Worm (Caenorhabditis elegans) whole organism, L4 larva: ENCODE results near the gene Y49F6B.13.

Source experiments
- D1046.2 ChIP-seq: fragments of 200-800 bp; sonication (Bioruptor generic); IDR thresholded peaks from 2 replicates; pipeline ENCODE4 v1.3.6; 2022; ENCODE audit warnings: missing genetic modification characterization, missing compliant biosample characterization
- F49E8.2 ChIP-seq: sonication (generic microtip); optimal IDR thresholded peaks from 2 replicates; lab custom pipeline; 2016; ENCODE audit warnings: missing compliant biosample characterization, mild to moderate bottlenecking, missing genetic modification characterization, borderline replicate concordance
- T26A8.4 ChIP-seq: fragments of 200-800 bp; sonication (Bioruptor generic); IDR thresholded peaks from 2 replicates; pipeline ENCODE4 v1.3.6; 2022; ENCODE audit warnings: missing genetic modification characterization, missing compliant biosample characterization
- Y105C5A.15 ChIP-seq: fragments of 200-800 bp; sonication (Bioruptor generic); IDR thresholded peaks from 2 replicates; pipeline ENCODE4 v1.3.6; 2022; ENCODE audit warnings: missing genetic modification characterization, missing compliant biosample characterization
- Y5F2A.4 ChIP-seq: fragments of 200-800 bp; sonication (Bioruptor generic); optimal IDR thresholded peaks from 2 replicates; lab custom pipeline; 2018; ENCODE audit warnings: mild to moderate bottlenecking, missing genetic modification characterization, missing compliant biosample characterization
- Y75B8A.6 ChIP-seq: fragments of 200-800 bp; sonication (Bioruptor generic); IDR thresholded peaks from 2 replicates; pipeline ENCODE4 v1.3.6; 2022; ENCODE audit warnings: missing genetic modification reagents, missing genetic modification characterization, missing compliant biosample characterization
- ZK337.2 ChIP-seq: fragments of 200-800 bp; sonication (Bioruptor generic); IDR thresholded peaks from 2 replicates; pipeline ENCODE4 v1.3.6; 2022; ENCODE audit warnings: missing genetic modification reagents, missing genetic modification characterization, missing compliant biosample characterization
- aha-1 ChIP-seq: fragments of 150-350 bp; peaks from one replicate; lab custom pipeline; 2014; ENCODE audit warnings: missing biosample characterization, missing genetic modification characterization
- ama-1 ChIP-seq: fragments of 150-350 bp; optimal IDR thresholded peaks from 2 replicates; lab custom pipeline; 2014; ENCODE audit warnings: inconsistent platforms, mixed read lengths
- attf-4 ChIP-seq: sonication (generic microtip); optimal IDR thresholded peaks from 3 replicates; lab custom pipeline; 2017; ENCODE audit warnings: missing biosample characterization, missing genetic modification characterization
- ceh-44 ChIP-seq: fragments of 200-800 bp; sonication (Bioruptor generic); IDR thresholded peaks from 2 replicates; pipeline ENCODE4 v1.3.6; 2022; ENCODE audit warnings: missing genetic modification reagents, missing genetic modification characterization, missing compliant biosample characterization
- daf-16 ChIP-seq, 3 experiments: sonication (generic microtip); optimal IDR thresholded peaks; 2 replicates each; lab custom pipeline; 2016 to 2017; ENCODE audit warnings: missing genetic modification characterization in 3 of 3, missing genetic modification reagents in 3 of 3, mild to moderate bottlenecking in 2 of 3, missing compliant biosample characterization in 2 of 3, missing biosample characterization in 1 of 3, moderate library complexity in 1 of 3
- daf-19 ChIP-seq: fragments of 200-800 bp; sonication (Bioruptor generic); conservative IDR thresholded peaks from 2 replicates; pipeline ENCODE4 v1.3.6; 2022; ENCODE audit warnings: missing genetic modification characterization, missing compliant biosample characterization
- dmd-8 ChIP-seq: fragments of 200-800 bp; sonication (Bioruptor generic); IDR thresholded peaks from 2 replicates; pipeline ENCODE4 v1.3.6; 2022; ENCODE audit warnings: missing genetic modification characterization, missing compliant biosample characterization
- dmd-9 ChIP-seq: fragments of 200-800 bp; sonication (Bioruptor generic); IDR thresholded peaks from 2 replicates; pipeline ENCODE4 v1.3.6; 2022; ENCODE audit warnings: missing genetic modification reagents, missing genetic modification characterization, missing compliant biosample characterization
- dve-1 ChIP-seq: sonication (generic microtip); optimal IDR thresholded peaks from 2 replicates; lab custom pipeline; 2017; ENCODE audit warnings: antibody characterized with exemption, mild to moderate bottlenecking, missing genetic modification characterization, missing compliant biosample characterization; ENCODE audit not compliant: insufficient read depth
- egl-27 ChIP-seq: sonication (generic microtip); optimal IDR thresholded peaks from 3 replicates; lab custom pipeline; 2017; ENCODE audit warnings: missing biosample characterization, missing genetic modification reagents, missing genetic modification characterization
- fkh-10 ChIP-seq: fragments of 150-350 bp; optimal IDR thresholded peaks from 2 replicates; lab custom pipeline; 2014; ENCODE audit warnings: missing biosample characterization, missing genetic modification reagents, missing genetic modification characterization
- fos-1 ChIP-seq: fragments of 150-350 bp; optimal IDR thresholded peaks from 2 replicates; lab custom pipeline; 2014; ENCODE audit warnings: missing biosample characterization, missing genetic modification characterization
- gei-8 ChIP-seq: fragments of 200-800 bp; sonication (Bioruptor generic); optimal IDR thresholded peaks from 2 replicates; lab custom pipeline; 2018; ENCODE audit warnings: mild to moderate bottlenecking, missing genetic modification characterization, missing compliant biosample characterization
- hif-1 ChIP-seq, 2 experiments: sonication (generic microtip); optimal IDR thresholded peaks; 2 replicates each; lab custom pipeline; 2016 to 2017; ENCODE audit warnings: missing compliant biosample characterization in 2 of 2, missing genetic modification characterization in 2 of 2, missing genetic modification reagents in 2 of 2, missing genotype in 2 of 2, mild to moderate bottlenecking in 1 of 2
- hlh-30 ChIP-seq: sonication (generic microtip); optimal IDR thresholded peaks from 2 replicates; lab custom pipeline; 2017; ENCODE audit warnings: antibody characterized with exemption, mild to moderate bottlenecking, missing genetic modification characterization, missing compliant biosample characterization; ENCODE audit not compliant: insufficient read depth
- hmg-1.1 ChIP-seq: fragments of 200-800 bp; sonication (Bioruptor generic); IDR thresholded peaks from 2 replicates; pipeline ENCODE4 v1.3.6; 2022; ENCODE audit warnings: missing genetic modification reagents, missing genetic modification characterization, missing compliant biosample characterization
- lim-7 ChIP-seq: fragments of 200-800 bp; sonication (Bioruptor generic); IDR thresholded peaks from 2 replicates; pipeline ENCODE4 v1.3.6; 2022; ENCODE audit warnings: missing genetic modification characterization, missing compliant biosample characterization
- lin-13 ChIP-seq: fragments of 150-350 bp; optimal IDR thresholded peaks from 2 replicates; lab custom pipeline; 2014; ENCODE audit warnings: missing biosample characterization, missing genetic modification reagents, missing genetic modification characterization
- lin-39 ChIP-seq: fragments of 150-350 bp; optimal IDR thresholded peaks from 2 replicates; lab custom pipeline; 2014; ENCODE audit warnings: missing biosample characterization, missing genetic modification reagents, missing genetic modification characterization
- lsy-2 ChIP-seq, 2 experiments: fragments of 150-350 bp in 1 of 2; sonication (generic microtip) in 1 of 2; optimal IDR thresholded peaks; 2 replicates each; lab custom pipeline; 2014 to 2017; ENCODE audit warnings: missing biosample characterization in 2 of 2, missing genetic modification characterization in 2 of 2
- madf-5 ChIP-seq, 2 experiments: fragments of 200-800 bp; sonication (Bioruptor generic); IDR thresholded peaks; 2 replicates each; pipeline ENCODE4 v1.3.6; 2022; ENCODE audit warnings: missing compliant biosample characterization in 2 of 2, missing genetic modification characterization in 2 of 2
- madf-9 ChIP-seq: fragments of 200-800 bp; sonication (Bioruptor generic); conservative IDR thresholded peaks from 2 replicates; pipeline ENCODE4 v1.3.6; 2022; ENCODE audit warnings: missing genetic modification reagents, missing genetic modification characterization, missing compliant biosample characterization
- mep-1 ChIP-seq: fragments of 150-350 bp; sonication (generic microtip); optimal IDR thresholded peaks from 3 replicates; lab custom pipeline; 2014; ENCODE audit warnings: missing biosample characterization, missing genetic modification characterization
- nhr-11 ChIP-seq: fragments of 150-350 bp; optimal IDR thresholded peaks from 2 replicates; lab custom pipeline; 2014; ENCODE audit warnings: missing biosample characterization, missing genetic modification characterization
- nhr-25 ChIP-seq: sonication (generic microtip); optimal IDR thresholded peaks from 2 replicates; lab custom pipeline; 2017; ENCODE audit warnings: missing genetic modification characterization, mild to moderate bottlenecking, missing compliant biosample characterization, antibody characterized with exemption, moderate library complexity, borderline replicate concordance; ENCODE audit not compliant: insufficient read depth
- nhr-28 ChIP-seq: fragments of 150-350 bp; optimal IDR thresholded peaks from 2 replicates; lab custom pipeline; 2014; ENCODE audit warnings: missing biosample characterization, missing genetic modification characterization
- nhr-41 ChIP-seq: fragments of 200-800 bp; sonication (Bioruptor generic); IDR thresholded peaks from 2 replicates; pipeline ENCODE4 v1.3.6; 2022; ENCODE audit warnings: missing genetic modification reagents, missing genetic modification characterization, missing compliant biosample characterization
- nhr-42 ChIP-seq: fragments of 200-800 bp; sonication (Bioruptor generic); IDR thresholded peaks from 2 replicates; pipeline ENCODE4 v1.3.6; 2022; ENCODE audit warnings: missing genetic modification characterization, missing compliant biosample characterization
- nhr-48 ChIP-seq: sonication (generic microtip); optimal IDR thresholded peaks from 2 replicates; lab custom pipeline; 2016; ENCODE audit warnings: mild to moderate bottlenecking, missing genetic modification characterization, missing compliant biosample characterization
- pha-4 ChIP-seq, 2 experiments: fragments of 150-350 bp in 1 of 2; fragments of 200-800 bp in 1 of 2; sonication (Bioruptor generic) in 1 of 2; IDR thresholded peaks in 1 of 2; optimal IDR thresholded peaks in 1 of 2; 2 replicates each; pipeline versions ENCODE4 v1.3.6 to Lab custom; 2014 to 2022; ENCODE audit warnings: missing genetic modification characterization in 2 of 2, missing genetic modification reagents in 2 of 2, missing biosample characterization in 1 of 2, missing compliant biosample characterization in 1 of 2
- php-3 ChIP-seq: fragments of 200-800 bp; sonication (Bioruptor generic); IDR thresholded peaks from 2 replicates; pipeline ENCODE4 v1.3.6; 2022; ENCODE audit warnings: missing genetic modification reagents, missing genetic modification characterization, missing compliant biosample characterization
- pqm-1 ChIP-seq: sonication (generic microtip); optimal IDR thresholded peaks from 2 replicates; lab custom pipeline; 2017; ENCODE audit warnings: missing biosample characterization, missing genetic modification characterization
- rbr-2 ChIP-seq: sonication (generic microtip); optimal IDR thresholded peaks from 2 replicates; lab custom pipeline; 2016; ENCODE audit warnings: missing genotype, missing genetic modification characterization, missing compliant biosample characterization
- sdz-12 ChIP-seq: fragments of 200-800 bp; sonication (Bioruptor generic); optimal IDR thresholded peaks from 2 replicates; lab custom pipeline; 2018; ENCODE audit warnings: mild to moderate bottlenecking, missing genetic modification characterization, missing compliant biosample characterization
- set-16 ChIP-seq: fragments of 200-800 bp; sonication (Bioruptor generic); IDR thresholded peaks from 2 replicates; pipeline ENCODE4 v1.3.6; 2022; ENCODE audit warnings: missing genetic modification reagents, missing genetic modification characterization, missing compliant biosample characterization
- skn-1 ChIP-seq: fragments of 150-350 bp; optimal IDR thresholded peaks from 2 replicates; lab custom pipeline; 2014; ENCODE audit warnings: missing biosample characterization, missing genetic modification characterization
- spr-1 ChIP-seq: sonication (generic microtip); optimal IDR thresholded peaks from 2 replicates; lab custom pipeline; 2016; ENCODE audit warnings: mild to moderate bottlenecking, missing genetic modification characterization, missing compliant biosample characterization
- spr-3 ChIP-seq: fragments of 200-800 bp; sonication (Bioruptor generic); optimal IDR thresholded peaks from 2 replicates; lab custom pipeline; 2018; ENCODE audit warnings: mild to moderate bottlenecking, missing genetic modification characterization, missing compliant biosample characterization
- unc-130 ChIP-seq: sonication (generic microtip); optimal IDR thresholded peaks from 2 replicates; lab custom pipeline; 2016; ENCODE audit warnings: missing genetic modification reagents, missing genetic modification characterization, missing compliant biosample characterization
- vab-7 ChIP-seq: fragments of 200-800 bp; sonication (Bioruptor generic); IDR thresholded peaks from 2 replicates; pipeline ENCODE4 v1.3.6; 2022; ENCODE audit warnings: missing genetic modification reagents, missing genetic modification characterization, missing compliant biosample characterization
- zfp-2 ChIP-seq: sonication (generic microtip); optimal IDR thresholded peaks from 2 replicates; lab custom pipeline; 2016; ENCODE audit warnings: mild to moderate bottlenecking, missing genetic modification characterization, missing compliant biosample characterization
- zfp-3 ChIP-seq: fragments of 200-800 bp; sonication (Bioruptor generic); conservative IDR thresholded peaks from 2 replicates; pipeline ENCODE4 v1.3.6; 2022; ENCODE audit warnings: missing genetic modification reagents, missing genetic modification characterization, missing compliant biosample characterization

Y49F6B.13 gene

DNA sequence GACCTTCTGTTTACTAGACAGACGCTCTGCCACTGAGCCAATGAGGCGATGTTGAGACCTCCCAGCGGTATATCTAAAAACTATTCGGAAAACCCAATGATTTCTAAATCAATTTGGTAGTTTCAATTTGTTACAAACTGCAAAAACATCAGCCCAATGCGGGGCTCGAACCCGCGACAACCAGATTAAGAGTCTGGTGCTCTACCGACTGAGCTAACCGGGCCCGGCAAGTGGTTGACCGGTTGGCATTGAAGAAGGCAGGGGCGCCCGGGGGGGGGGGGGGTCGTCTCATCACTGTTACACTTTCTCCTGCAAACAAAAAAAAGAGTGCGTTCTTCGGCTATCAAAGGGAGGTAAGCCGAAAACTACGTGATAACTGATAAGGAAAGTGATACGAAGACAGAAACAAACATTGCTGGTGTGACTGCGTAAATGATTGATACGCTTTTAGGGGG is 32.2 kb downstream of the Y49F6B.13 start:
- TF ChIP-seq D1046.2 (peak; percentile 77; the same call in 1 of the 2 replicates), madf-5 (GFP tag; IDR thresholded peaks at IDR 0.05; lab: Robert Waterston, UW) (peak; percentile 58 to 81; a peak in 2 of 4 replicates), nhr-25 (tag; lab: Kevin White, UChicago) (no peak), dve-1 (tag; lab: Kevin White, UChicago) (peak; percentile 55), set-16 (GFP tag; lab: Robert Waterston, UW) (peak; percentile 95), hlh-30 (tag; lab: Kevin White, UChicago) (peak; percentile 30), php-3 (GFP tag; lab: Robert Waterston, UW) (peak; percentile 77), unc-130 (GFP tag; lab: Kevin White, UChicago) (peak; percentile 60), zfp-2 (tag; lab: Kevin White, UChicago) (peak; percentile 6), ZK337.2 (GFP tag; lab: Robert Waterston, UW) (no peak), dmd-9 (GFP tag; lab: Robert Waterston, UW) (peak; percentile 78), zfp-3 (GFP tag; lab: Robert Waterston, UW) (peak; percentile 73; the same call in 1 of the 2 replicates), hmg-1.1 (peak; percentile 75; the same call in 1 of the 2 replicates), lin-39 (tag; lab: Kevin White, UChicago) (no peak), sdz-12 (GFP tag; lab: Kevin White, UChicago) (peak; percentile 40), nhr-42 (GFP tag; lab: Robert Waterston, UW) (no peak), rbr-2 (tag; lab: Kevin White, UChicago) (peak; percentile 48), nhr-41 (0 out of 2 replicates have a peak, but pooled peaks have one; percentile 45), Y75B8A.6 (GFP tag; lab: Robert Waterston, UW) (no peak; the same call in 1 of the 2 replicates), Y5F2A.4 (peak; percentile 59), F49E8.2 (tag; lab: Kevin White, UChicago) (peak; percentile 8), T26A8.4 (GFP tag; lab: Robert Waterston, UW) (peak; percentile 74), dmd-8 (peak; percentile 91), vab-7 (GFP tag; lab: Robert Waterston, UW) (peak; percentile 84), aha-1 (peak; percentile 71), attf-4 (no peak), pha-4 (GFP tag; IDR thresholded peaks at IDR 0.05; lab: Robert Waterston, UW) (peak; percentile 85), pha-4 (tag; optimal IDR thresholded peaks at IDR 0.05; lab: Kevin White, UChicago) (no peak), fkh-10 (no peak), lin-13 (GFP tag; lab: Kevin White, UChicago) (peak; percentile 58), nhr-28 (tag; lab: Kevin White, UChicago) (peak; percentile 68), ama-1 (lab: Kevin White, UChicago) (no peak), egl-27 (tag; lab: Kevin White, UChicago) (no peak), madf-9 (GFP tag; lab: Robert Waterston, UW) (peak; percentile 26; the same call in 1 of the 2 replicates), nhr-48 (tag; lab: Kevin White, UChicago) (peak; percentile 4), daf-16 (GFP tag; optimal IDR thresholded peaks at IDR 0.05; lab: Kevin White, UChicago) (peak; percentile 63 to 90), daf-16 (tag; optimal IDR thresholded peaks at IDR 0.05; lab: Kevin White, UChicago) (peak; percentile 76), nhr-11 (tag; lab: Kevin White, UChicago) (no peak), spr-1 (tag; lab: Kevin White, UChicago) (peak; percentile 32), fos-1 (tag; lab: Kevin White, UChicago) (no peak), pqm-1 (peak; percentile 67), lsy-2 (tag; optimal IDR thresholded peaks at IDR 0.05; lab: Kevin White, UChicago) (peak in 1 of 2 experiments; percentile 63), Y105C5A.15 (peak; percentile 84; the same call in 1 of the 2 replicates), skn-1 (tag; lab: Kevin White, UChicago) (no peak), ceh-44 (GFP tag; lab: Robert Waterston, UW) (peak; percentile 54; the same call in 1 of the 2 replicates), daf-19 (GFP tag; lab: Robert Waterston, UW) (no peak; the same call in 1 of the 2 replicates), lim-7 (GFP tag; lab: Robert Waterston, UW) (peak; percentile 72; the same call in 1 of the 2 replicates), hif-1 (tag; optimal IDR thresholded peaks at IDR 0.05; lab: Kevin White, UChicago) (peak in 1 of 2 experiments; percentile 52), spr-3 (GFP tag; lab: Kevin White, UChicago) (peak; percentile 62), gei-8 (peak; percentile 91), mep-1 (peak; percentile 56)
